Worm (Caenorhabditis elegans) whole organism, L4/young adult: ENCODE results near the gene VB0395L.1.

Source experiments
- W03F9.2 ChIP-seq: fragments of 150-350 bp; optimal IDR thresholded peaks from 2 replicates; lab custom pipeline; 2014; ENCODE audit warnings: missing biosample characterization, missing genetic modification characterization
- dao-5 ChIP-seq: sonication (generic microtip); optimal IDR thresholded peaks from 2 replicates; lab custom pipeline; 2016; ENCODE audit warnings: missing genotype, missing genetic modification characterization, moderate library complexity, missing compliant biosample characterization
- him-1 ChIP-seq: sonication (generic microtip); optimal IDR thresholded peaks from 2 replicates; lab custom pipeline; 2016; ENCODE audit warnings: missing genotype, missing genetic modification reagents, missing genetic modification characterization, missing compliant biosample characterization

DNA sequence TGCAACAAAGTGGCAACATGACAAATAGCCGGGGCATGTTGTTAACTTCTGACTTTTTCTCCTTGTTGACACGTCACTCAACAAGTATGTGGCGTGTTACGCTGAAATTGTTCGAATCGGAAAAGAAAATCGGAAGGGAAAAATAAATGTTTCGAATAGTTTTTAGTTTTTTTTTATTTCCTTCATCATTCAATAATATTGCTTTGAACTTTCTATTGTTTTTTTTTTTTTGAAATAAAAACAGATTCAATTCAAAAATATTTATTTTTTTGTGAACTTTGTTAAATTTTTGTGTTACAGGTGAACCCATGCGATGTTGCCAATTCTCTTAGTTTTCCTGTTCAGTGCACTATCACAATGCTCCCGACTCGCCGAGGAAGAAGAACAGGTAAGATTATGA is 32.8 kb upstream of the VB0395L.1 start, which contains the start of gene cpd-2:
- TF ChIP-seq dao-5 (no peak), him-1 (no peak), W03F9.2 (tag; lab: Kevin White, UChicago) (no peak)
